Worm (Caenorhabditis elegans) whole organism, L4 larva: Measurements from ENCODE around the gene F18E9.3.

ENCODE experiments used
- aly-2 ChIP-seq: sonication (generic microtip); optimal IDR thresholded peaks from 2 replicates; lab custom pipeline; 2018; ENCODE audit warnings: missing biosample characterization, missing genetic modification characterization
- ama-1 ChIP-seq: fragments of 150-350 bp; optimal IDR thresholded peaks from 2 replicates; lab custom pipeline; 2014; ENCODE audit warnings: inconsistent platforms, mixed read lengths
- fos-1 ChIP-seq: fragments of 150-350 bp; optimal IDR thresholded peaks from 2 replicates; lab custom pipeline; 2014; ENCODE audit warnings: missing biosample characterization, missing genetic modification characterization
- nhr-25 ChIP-seq: sonication (generic microtip); optimal IDR thresholded peaks from 2 replicates; lab custom pipeline; 2017; ENCODE audit warnings: missing genetic modification characterization, mild to moderate bottlenecking, missing compliant biosample characterization, antibody characterized with exemption, moderate library complexity, borderline replicate concordance; ENCODE audit not compliant: insufficient read depth

DNA sequence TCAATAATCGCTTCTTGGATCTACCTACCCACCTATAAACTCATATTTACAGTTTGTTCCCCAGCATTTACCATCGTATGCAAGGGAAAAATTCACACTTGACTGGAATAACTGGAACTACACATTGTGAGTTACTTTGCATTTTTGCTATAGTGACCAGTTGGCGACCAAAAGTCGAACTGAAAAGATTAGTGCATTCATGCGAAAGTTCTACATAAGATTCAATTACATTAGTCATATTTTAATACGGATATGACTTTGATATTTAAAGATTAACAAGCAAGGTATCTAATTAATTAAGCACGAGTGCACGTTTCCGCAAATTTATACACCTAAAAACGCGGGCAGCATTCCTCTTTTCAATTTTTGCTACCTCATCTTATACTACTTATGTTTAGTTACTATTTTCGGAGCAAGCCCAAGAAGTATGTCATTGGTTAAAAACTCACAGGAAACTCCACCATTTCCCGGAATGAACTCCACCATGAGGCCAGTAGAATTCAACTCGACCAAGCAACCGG lies 14.9 kb upstream of the F18E9.3 start, which contains the start of gene jmjd-3.1:
- TF ChIP-seq ama-1 (lab: Kevin White, UChicago) (no peak), nhr-25 (tag; lab: Kevin White, UChicago) (no peak), fos-1 (no peak), aly-2 (tag; lab: Kevin White, UChicago) (no peak)
